Fruit fly (Drosophila melanogaster): ENCODE data around the gene Mo25.

The Mo25 gene

dm6 chr3L:16644505-16644904 is 29.2 kb upstream of the Mo25 start:
- TF ChIP-seq CG8478 (optimal IDR thresholded peaks at IDR 0.05) (no peak), CTCF (optimal IDR thresholded peaks at IDR 0.05) (no peak)

dm6 chr3L:16642954-16643353 is 27.7 kb upstream of the Mo25 start:
- TF ChIP-seq CG8478 (optimal IDR thresholded peaks at IDR 0.05) (no peak), CTCF (optimal IDR thresholded peaks at IDR 0.05) (no peak)

dm6 chr3L:16642088-16642507 is 26.8 kb upstream of the Mo25 start:
- no peak for TF ChIP-seq CTCF (optimal IDR thresholded peaks at IDR 0.05)
- no peak for TF ChIP-seq CG8478 (optimal IDR thresholded peaks at IDR 0.05)

- TF ChIP-seq CTCF (optimal IDR thresholded peaks at IDR 0.05) (no peak), CG8478 (optimal IDR thresholded peaks at IDR 0.05) (no peak)
These were observed 25.8 kb upstream of the Mo25 start for dm6 chr3L:16641094-16641493.

dm6 chr3L:16640509-16641068 is 25.3 kb upstream of the Mo25 start:
- no peak for TF ChIP-seq CTCF (optimal IDR thresholded peaks at IDR 0.05)
- TF ChIP-seq CG8478 (optimal IDR thresholded peaks at IDR 0.05), result no peak

dm6 chr3L:16638639-16639388 is 23.5 kb upstream of the Mo25 start:
- TF ChIP-seq CG8478 (optimal IDR thresholded peaks at IDR 0.05), result no peak
- TF ChIP-seq CTCF (optimal IDR thresholded peaks at IDR 0.05), result no peak

dm6 chr3L:16635566-16636210 is 20.4 kb upstream of the Mo25 start:
- TF ChIP-seq CTCF (optimal IDR thresholded peaks at IDR 0.05), result no peak
- TF ChIP-seq CG8478 (optimal IDR thresholded peaks at IDR 0.05), result no peak

dm6 chr3L:16634529-16634928 is 19.3 kb upstream of the Mo25 start:
- TF ChIP-seq CG8478 (optimal IDR thresholded peaks at IDR 0.05) (no peak), CTCF (optimal IDR thresholded peaks at IDR 0.05) (no peak)

dm6 chr3L:16634091-16634490 is 18.8 kb upstream of the Mo25 start:
- TF ChIP-seq CG8478 (optimal IDR thresholded peaks at IDR 0.05), result no peak
- TF ChIP-seq CTCF (optimal IDR thresholded peaks at IDR 0.05), result no peak

dm6 chr3L:16631844-16632537 is 16.7 kb upstream of the Mo25 start:
- TF ChIP-seq CG8478 (optimal IDR thresholded peaks at IDR 0.05), result no peak
- TF ChIP-seq CTCF (optimal IDR thresholded peaks at IDR 0.05), result peak; percentile 70 to 73

- TF ChIP-seq CG8478 (optimal IDR thresholded peaks at IDR 0.05) (no peak), CTCF (optimal IDR thresholded peaks at IDR 0.05) (no peak)
These were observed 14.5 kb upstream of the Mo25 start for dm6 chr3L:16629793-16630192.

- TF ChIP-seq CG8478 (optimal IDR thresholded peaks at IDR 0.05), result no peak
- no peak for TF ChIP-seq CTCF (optimal IDR thresholded peaks at IDR 0.05)
These were observed 10.9 kb upstream of the Mo25 start for dm6 chr3L:16626199-16626598.

- TF ChIP-seq CG8478 (optimal IDR thresholded peaks at IDR 0.05), result no peak
- TF ChIP-seq CTCF (optimal IDR thresholded peaks at IDR 0.05), result no peak
These were observed 2.3 kb downstream of the Mo25 start for dm6 chr3L:16612972-16613371.

dm6 chr3L:16612152-16612551 is 3.1 kb downstream of the Mo25 start, which contains the start of gene CG4101:
Gene CG4101, plus strand, starts transcription at chr3L:16612486.
- TF ChIP-seq CG8478 (optimal IDR thresholded peaks at IDR 0.05), result no peak
- no peak for TF ChIP-seq CTCF (optimal IDR thresholded peaks at IDR 0.05)

- no peak for TF ChIP-seq CG8478 (optimal IDR thresholded peaks at IDR 0.05)
- peak in 1 of 2 experiments; percentile 5 for TF ChIP-seq CTCF (optimal IDR thresholded peaks at IDR 0.05)
These were observed 5.1 kb downstream of the Mo25 start, which contains the start of gene Prosbeta6 for dm6 chr3L:16610201-16610600. Gene Prosbeta6, minus strand, starts transcription at chr3L:16610418.
